Fruit fly (Drosophila melanogaster): ENCODE results near the gene Afti.

DNA sequence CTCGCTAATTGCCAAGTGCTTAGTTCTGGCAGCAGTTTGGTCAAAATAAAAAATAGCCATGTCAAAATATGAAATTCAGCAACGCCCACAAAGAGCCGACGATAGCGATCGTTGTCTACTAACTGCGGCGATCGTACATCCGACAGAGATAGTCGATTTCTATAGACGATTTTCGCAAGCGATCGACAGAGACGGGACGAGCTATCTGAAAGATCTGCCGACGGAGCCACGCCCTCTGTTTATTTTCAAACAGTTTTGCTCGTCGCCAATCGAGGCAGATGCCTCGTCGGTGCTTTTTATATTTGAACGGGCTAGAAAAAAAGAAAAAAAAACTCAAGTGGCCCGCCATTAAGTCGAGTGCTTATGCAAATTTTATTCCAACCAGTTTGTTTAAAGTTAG is 9.0 kb upstream of the Afti start:
- no peak for TF ChIP-seq CTCF (optimal IDR thresholded peaks at IDR 0.05)
- TF ChIP-seq CG8478 (optimal IDR thresholded peaks at IDR 0.05), result no peak

Measured in S2 (cell line).